Fruit fly (Drosophila melanogaster) whole organism, embryonic: ENCODE data around the gene CG13924.
A peak's percentile ranks its signal among the peaks of the same experiment; 100 is the strongest.

Experiments
- B-H1 ChIP-seq: fragments of 200-800 bp; sonication (Bioruptor generic); IDR thresholded peaks from 3 replicates; pipeline ENCODE4 v1.3.6; 2022; ENCODE audit warnings: missing biosample characterization, missing genetic modification characterization
- CG11723 ChIP-seq: fragments of 200-800 bp; sonication (Bioruptor generic); optimal IDR thresholded peaks from 2 replicates; lab custom pipeline; 2017; ENCODE audit warnings: missing biosample characterization, mild to moderate bottlenecking, missing genetic modification characterization
- CG13123 ChIP-seq: fragments of 200-800 bp; sonication (Bioruptor generic); optimal IDR thresholded peaks from 2 replicates; lab custom pipeline; 2016; ENCODE audit warnings: missing biosample characterization, missing genetic modification characterization
- CG17361 ChIP-seq: fragments of 200-800 bp; sonication (Bioruptor generic); IDR thresholded peaks from 3 replicates; pipeline ENCODE4 v1.3.6; 2022; ENCODE audit warnings: missing biosample characterization, missing genetic modification characterization
- CG17829 ChIP-seq: fragments of 200-800 bp; optimal IDR thresholded peaks from 2 replicates; lab custom pipeline; 2019; ENCODE audit warnings: missing biosample characterization, mild to moderate bottlenecking, missing genetic modification characterization, moderate library complexity
- CG1792 ChIP-seq: fragments of 200-800 bp; sonication (Bioruptor generic); optimal IDR thresholded peaks from 2 replicates; lab custom pipeline; 2016; ENCODE audit warnings: missing biosample characterization, missing genetic modification characterization
- CG1832 ChIP-seq: fragments of 200-800 bp; sonication (Bioruptor generic); optimal IDR thresholded peaks from 2 replicates; lab custom pipeline; 2017; ENCODE audit warnings: missing biosample characterization, mild to moderate bottlenecking, missing genetic modification characterization, inconsistent platforms
- CG2678 ChIP-seq: fragments of 200-800 bp; sonication (Bioruptor generic); optimal IDR thresholded peaks from 3 replicates; lab custom pipeline; 2019; ENCODE audit warnings: missing biosample characterization, mild to moderate bottlenecking, missing genetic modification characterization, moderate library complexity
- CG3065 ChIP-seq: fragments of 200-800 bp; sonication (Bioruptor generic); optimal IDR thresholded peaks from 2 replicates; lab custom pipeline; 2016; ENCODE audit warnings: missing biosample characterization, missing genetic modification characterization
- CG34422 ChIP-seq: fragments of 200-800 bp; sonication (Bioruptor generic); IDR thresholded peaks from 3 replicates; pipeline ENCODE4 v1.3.6; 2022; ENCODE audit warnings: missing biosample characterization, missing genetic modification characterization
- CG4854 ChIP-seq: fragments of 200-800 bp; sonication (Bioruptor generic); optimal IDR thresholded peaks from 2 replicates; lab custom pipeline; 2016; ENCODE audit warnings: missing biosample characterization, missing genetic modification characterization, inconsistent platforms
- CG5245 ChIP-seq: fragments of 200-800 bp; sonication (Bioruptor generic); optimal IDR thresholded peaks from 3 replicates; lab custom pipeline; 2016; ENCODE audit warnings: missing biosample characterization, missing genetic modification characterization
- CG7357 ChIP-seq: fragments of 200-800 bp; sonication (Bioruptor generic); IDR thresholded peaks from 3 replicates; pipeline ENCODE4 v1.3.6; 2022; ENCODE audit warnings: missing biosample characterization, missing genetic modification characterization
- CG7745 ChIP-seq: fragments of 200-800 bp; sonication (Bioruptor generic); optimal IDR thresholded peaks from 2 replicates; lab custom pipeline; 2018; ENCODE audit warnings: missing biosample characterization, mild to moderate bottlenecking, missing genetic modification characterization, moderate library complexity
- CG8388 ChIP-seq: fragments of 200-800 bp; sonication (Bioruptor generic); optimal IDR thresholded peaks from 2 replicates; lab custom pipeline; 2019; ENCODE audit warnings: missing biosample characterization, mild to moderate bottlenecking, missing genetic modification characterization, moderate library complexity
- CG9437 ChIP-seq: fragments of 200-800 bp; sonication (Bioruptor generic); optimal IDR thresholded peaks from 2 replicates; lab custom pipeline; 2018; ENCODE audit warnings: missing biosample characterization, mild to moderate bottlenecking, missing genetic modification characterization
- CG9817 ChIP-seq: fragments of 200-800 bp; sonication (Bioruptor generic); optimal IDR thresholded peaks from 2 replicates; lab custom pipeline; 2018; ENCODE audit warnings: missing biosample characterization, mild to moderate bottlenecking, missing genetic modification characterization, moderate library complexity
- D ChIP-seq, 2 experiments: fragments of 200-800 bp in 1 of 2; fragments of >200 bp in 1 of 2; sonication (Bioruptor generic) in 1 of 2; optimal IDR thresholded peaks; 2 replicates in 1 of 2; 3 replicates in 1 of 2; lab custom pipeline; 2017; ENCODE audit warnings: mild to moderate bottlenecking in 1 of 2, missing biosample characterization in 1 of 2, missing genetic modification characterization in 1 of 2, missing genetic modification reagents in 1 of 2
- Deaf1 ChIP-seq: fragments of 200-800 bp; optimal IDR thresholded peaks from 3 replicates; lab custom pipeline; 2019; ENCODE audit warnings: missing biosample characterization, mild to moderate bottlenecking, missing genetic modification characterization, moderate library complexity
- Myb ChIP-seq: fragments of 200-800 bp; sonication (Bioruptor generic); optimal IDR thresholded peaks from 2 replicates; lab custom pipeline; 2016; ENCODE audit warnings: missing biosample characterization, missing genetic modification characterization
- Tbp ChIP-seq: fragments of >200 bp; optimal IDR thresholded peaks from 2 replicates; lab custom pipeline; 2018; ENCODE audit warnings: missing biosample characterization, missing genetic modification characterization
- ab ChIP-seq: fragments of 200-800 bp; sonication (Bioruptor generic); optimal IDR thresholded peaks from 2 replicates; lab custom pipeline; 2016; ENCODE audit warnings: missing biosample characterization, missing genetic modification characterization
- ap ChIP-seq: fragments of 200-800 bp; sonication (Bioruptor generic); IDR thresholded peaks from 2 replicates; pipeline ENCODE4 v1.3.6; 2022; ENCODE audit warnings: missing biosample characterization, missing genetic modification characterization
- ase ChIP-seq: fragments of 200-800 bp; sonication (Bioruptor generic); IDR thresholded peaks from 3 replicates; pipeline ENCODE4 v1.3.6; 2022; ENCODE audit warnings: missing biosample characterization, missing genetic modification characterization
- bsh ChIP-seq, 2 experiments: fragments of 200-800 bp; sonication (Bioruptor generic); optimal IDR thresholded peaks; 2 replicates each; lab custom pipeline; 2017 to 2018; ENCODE audit warnings: mild to moderate bottlenecking in 2 of 2, missing biosample characterization in 2 of 2, missing genetic modification characterization in 2 of 2, moderate library complexity in 1 of 2
- ci ChIP-seq: fragments of 200-800 bp; sonication (Bioruptor generic); IDR thresholded peaks from 3 replicates; pipeline ENCODE4 v1.3.6; 2022; ENCODE audit warnings: missing biosample characterization, missing genetic modification characterization
- da ChIP-seq: fragments of 200-800 bp; sonication (Bioruptor generic); optimal IDR thresholded peaks from 2 replicates; lab custom pipeline; 2016; ENCODE audit warnings: missing biosample characterization, missing genetic modification characterization
- disco-r ChIP-seq: fragments of 200-800 bp; sonication (Bioruptor generic); optimal IDR thresholded peaks from 2 replicates; lab custom pipeline; 2016; ENCODE audit warnings: missing biosample characterization, missing genetic modification characterization
- esg ChIP-seq: fragments of 200-800 bp; sonication (Bioruptor generic); conservative IDR thresholded peaks from 2 replicates; pipeline ENCODE4 v1.3.6; 2022; ENCODE audit warnings: missing biosample characterization, missing genetic modification characterization
- fd96Cb ChIP-seq: fragments of 200-800 bp; sonication (Bioruptor generic); optimal IDR thresholded peaks from 2 replicates; lab custom pipeline; 2018; ENCODE audit warnings: missing biosample characterization, mild to moderate bottlenecking, missing genetic modification characterization, moderate library complexity
- gsb-n ChIP-seq: fragments of 200-800 bp; sonication (Bioruptor generic); optimal IDR thresholded peaks from 3 replicates; lab custom pipeline; 2018; ENCODE audit warnings: missing biosample characterization, mild to moderate bottlenecking, missing genetic modification characterization
- hkb ChIP-seq, 2 experiments: fragments of 200-800 bp in 1 of 2; fragments of >200 bp in 1 of 2; sonication (Bioruptor generic) in 1 of 2; IDR thresholded peaks in 1 of 2; optimal IDR thresholded peaks in 1 of 2; 2 replicates each; pipeline versions ENCODE4 v1.3.6 to Lab custom; 2017 to 2022; ENCODE audit warnings: missing biosample characterization in 1 of 2, missing genetic modification characterization in 1 of 2
- insv ChIP-seq, 2 experiments: fragments of 200-800 bp; sonication (Bioruptor generic); optimal IDR thresholded peaks; 3 replicates each; lab custom pipeline; 2016 to 2018; ENCODE audit warnings: missing biosample characterization in 2 of 2, missing genetic modification characterization in 2 of 2
- kah ChIP-seq: fragments of 200-800 bp; sonication (Bioruptor generic); optimal IDR thresholded peaks from 2 replicates; lab custom pipeline; 2018; ENCODE audit warnings: missing biosample characterization, mild to moderate bottlenecking, missing genetic modification characterization
- ken ChIP-seq: fragments of 200-800 bp; sonication (Bioruptor generic); IDR thresholded peaks from 3 replicates; pipeline ENCODE4 v1.3.6; 2022; ENCODE audit warnings: missing biosample characterization, missing genetic modification characterization
- lilli ChIP-seq: fragments of 200-800 bp; sonication (Bioruptor generic); optimal IDR thresholded peaks from 3 replicates; lab custom pipeline; 2016; ENCODE audit warnings: missing biosample characterization, missing genetic modification characterization
- nerfin-1 ChIP-seq: fragments of 200-800 bp; sonication (Bioruptor generic); optimal IDR thresholded peaks from 3 replicates; lab custom pipeline; 2019; ENCODE audit warnings: missing biosample characterization, mild to moderate bottlenecking, missing genetic modification characterization, moderate library complexity
- pb ChIP-seq: fragments of 200-800 bp; sonication (Bioruptor generic); optimal IDR thresholded peaks from 3 replicates; lab custom pipeline; 2016; ENCODE audit warnings: missing biosample characterization, missing genetic modification characterization
- peb ChIP-seq: fragments of 200-800 bp; sonication (Bioruptor generic); IDR thresholded peaks from 2 replicates; pipeline ENCODE4 v1.3.6; 2022; ENCODE audit warnings: missing biosample characterization, missing genetic modification characterization
- pita ChIP-seq: fragments of 200-800 bp; sonication (Bioruptor generic); optimal IDR thresholded peaks from 2 replicates; lab custom pipeline; 2017; ENCODE audit warnings: missing biosample characterization, mild to moderate bottlenecking, missing genetic modification characterization
- prd ChIP-seq, 3 experiments: fragments of >200 bp in 2 of 3; fragments of 200-800 bp in 1 of 3; sonication (Bioruptor generic) in 1 of 3; optimal IDR thresholded peaks in 2 of 3; IDR thresholded peaks in 1 of 3; 2 replicates in 2 of 3; 3 replicates in 1 of 3; pipeline versions ENCODE4 v1.3.6 to Lab custom; 2017 to 2022; ENCODE audit warnings: missing biosample characterization in 1 of 3, missing genetic modification characterization in 1 of 3
- sisA ChIP-seq: fragments of 200-800 bp; sonication (Bioruptor generic); IDR thresholded peaks from 2 replicates; pipeline ENCODE4 v1.3.6; 2022; ENCODE audit warnings: missing biosample characterization, missing genetic modification characterization
- sqz ChIP-seq: fragments of 200-800 bp; sonication (Bioruptor generic); optimal IDR thresholded peaks from 3 replicates; lab custom pipeline; 2018; ENCODE audit warnings: missing biosample characterization, mild to moderate bottlenecking, missing genetic modification characterization
- ssp ChIP-seq: fragments of 200-800 bp; sonication (Bioruptor generic); IDR thresholded peaks from 2 replicates; pipeline ENCODE4 v1.3.6; 2022; ENCODE audit warnings: missing biosample characterization, missing genetic modification characterization
- tap ChIP-seq: fragments of 200-800 bp; optimal IDR thresholded peaks from 3 replicates; lab custom pipeline; 2019; ENCODE audit warnings: missing biosample characterization, mild to moderate bottlenecking, missing genetic modification characterization, moderate library complexity
- vvl ChIP-seq: fragments of 200-800 bp; sonication (Bioruptor generic); IDR thresholded peaks from 2 replicates; pipeline ENCODE4 v1.3.6; 2022; ENCODE audit warnings: missing biosample characterization, missing genetic modification characterization
- wdn ChIP-seq: fragments of 200-800 bp; sonication (Bioruptor generic); IDR thresholded peaks from 2 replicates; pipeline ENCODE4 v1.3.6; 2022; ENCODE audit warnings: missing biosample characterization, missing genetic modification characterization
- wek ChIP-seq: fragments of 200-800 bp; sonication (Bioruptor generic); optimal IDR thresholded peaks from 3 replicates; lab custom pipeline; 2018; ENCODE audit warnings: missing biosample characterization, mild to moderate bottlenecking, missing genetic modification characterization, moderate library complexity

CG13924 gene

DNA sequence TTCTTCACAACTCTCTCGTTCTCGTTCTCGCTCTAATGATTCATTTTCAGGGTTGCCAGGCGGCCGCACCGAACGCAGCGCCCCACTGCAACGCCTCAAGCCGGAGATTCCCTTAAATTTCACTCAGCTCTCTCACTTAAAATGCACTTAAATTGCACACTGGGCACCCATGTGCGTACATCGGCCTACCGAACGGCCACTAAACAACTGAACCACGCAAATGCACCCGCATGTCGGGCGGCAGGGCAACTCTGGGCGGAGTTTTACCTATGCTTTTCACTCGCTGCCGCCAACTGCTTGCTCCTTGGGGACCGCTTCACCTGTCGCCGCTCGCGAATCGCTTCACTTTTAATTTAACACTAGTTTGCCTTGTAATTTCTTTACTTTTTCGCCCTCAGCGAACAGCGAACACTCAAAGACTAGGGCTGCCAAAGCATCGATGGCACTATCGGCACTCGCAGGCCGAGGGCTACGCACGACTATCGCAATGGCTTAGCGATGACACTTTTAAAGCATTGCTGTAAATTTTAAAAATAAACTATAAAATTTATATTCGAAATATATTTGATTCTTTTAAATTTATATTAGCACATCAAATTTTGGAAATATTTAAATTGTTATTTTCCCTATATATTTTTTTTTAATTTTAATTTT, 7.9 kb upstream of the CG13924 start, which contains the start of gene Rap1 (continued):
- TF ChIP-seq esg (GFP tag; lab: Robert Waterston, UW) (peak; percentile 26; the same call in 1 of the 2 replicates), wdn (GFP tag; lab: Robert Waterston, UW) (peak; percentile 51; the same call in 1 of the 2 replicates), pb (GFP tag; lab: Kevin White, UChicago) (peak; percentile 52), CG17829 (tag; lab: Kevin White, UChicago) (peak; percentile 77), gsb-n (tag; lab: Kevin White, UChicago) (no peak), CG11723 (GFP tag; lab: Kevin White, UChicago) (peak; percentile 32), CG13123 (GFP tag; lab: Kevin White, UChicago) (no peak), CG3065 (no peak), Deaf1 (tag; lab: Kevin White, UChicago) (peak; percentile 12), sqz (GFP tag; lab: Kevin White, UChicago) (no peak), CG7745 (tag; lab: Kevin White, UChicago) (no peak), insv (GFP tag; optimal IDR thresholded peaks at IDR 0.05; lab: Kevin White, UChicago) (no peak), ab (GFP tag; lab: Kevin White, UChicago) (peak; percentile 23), vvl (GFP tag; lab: Robert Waterston, UW) (peak; percentile 81), CG2678 (tag; lab: Kevin White, UChicago) (peak; percentile 74), Myb (peak; percentile 39), pita (no peak), nerfin-1 (peak; percentile 62), CG5245 (peak; percentile 21), ap (peak; percentile 22; the same call in 1 of the 2 replicates), disco-r (GFP tag; lab: Kevin White, UChicago) (no peak), CG9817 (tag; lab: Kevin White, UChicago) (peak; percentile 59), CG4854 (GFP tag; lab: Kevin White, UChicago) (peak; percentile 7), bsh (GFP tag; optimal IDR thresholded peaks at IDR 0.05; lab: Kevin White, UChicago) (no peak), prd (optimal IDR thresholded peaks at IDR 0.05; lab: Kevin White, UChicago) (no peak), prd (GFP tag; IDR thresholded peaks at IDR 0.05; lab: Robert Waterston, UW) (peak; percentile 90), CG17361 (peak; percentile 91), CG9437 (GFP tag; lab: Kevin White, UChicago) (peak; percentile 8), B-H1 (peak; percentile 49), ci (GFP tag; lab: Robert Waterston, UW) (peak; percentile 59), sisA (peak; percentile 61), kah (GFP tag; lab: Kevin White, UChicago) (no peak), fd96Cb (tag; lab: Kevin White, UChicago) (no peak), lilli (peak; percentile 67), CG1792 (GFP tag; lab: Kevin White, UChicago) (peak; percentile 44), hkb (optimal IDR thresholded peaks at IDR 0.05; lab: Kevin White, UChicago) (no peak), hkb (GFP tag; IDR thresholded peaks at IDR 0.05; lab: Robert Waterston, UW) (0 out of 2 replicates have a peak, but pooled peaks have one; percentile 41), ase (GFP tag; lab: Robert Waterston, UW) (peak; percentile 62; the same call in 2 of the 3 replicates), CG1832 (GFP tag; lab: Kevin White, UChicago) (peak; percentile 71), peb (GFP tag; lab: Robert Waterston, UW) (0 out of 2 replicates have a peak, but pooled peaks have one; percentile 23), CG8388 (GFP tag; lab: Kevin White, UChicago) (no peak), D (optimal IDR thresholded peaks at IDR 0.05; lab: Kevin White, UChicago) (no peak), D (GFP tag; optimal IDR thresholded peaks at IDR 0.05; lab: Kevin White, UChicago) (peak; percentile 20), ken (GFP tag; lab: Robert Waterston, UW) (peak; percentile 46; the same call in 2 of the 3 replicates), CG7357 (GFP tag; lab: Robert Waterston, UW) (peak; percentile 15; the same call in 1 of the 3 replicates), tap (no peak), Tbp (no peak), wek (GFP tag; lab: Kevin White, UChicago) (no peak), da (no peak), CG34422 (GFP tag; lab: Robert Waterston, UW) (peak; percentile 64; the same call in 1 of the 3 replicates), ssp (peak; percentile 73)
